Fruit fly (Drosophila melanogaster): ENCODE measurements around the gene obst-H.
A peak's percentile ranks its signal among the peaks of the same experiment; 100 is the strongest.

Gene obst-H

DNA sequence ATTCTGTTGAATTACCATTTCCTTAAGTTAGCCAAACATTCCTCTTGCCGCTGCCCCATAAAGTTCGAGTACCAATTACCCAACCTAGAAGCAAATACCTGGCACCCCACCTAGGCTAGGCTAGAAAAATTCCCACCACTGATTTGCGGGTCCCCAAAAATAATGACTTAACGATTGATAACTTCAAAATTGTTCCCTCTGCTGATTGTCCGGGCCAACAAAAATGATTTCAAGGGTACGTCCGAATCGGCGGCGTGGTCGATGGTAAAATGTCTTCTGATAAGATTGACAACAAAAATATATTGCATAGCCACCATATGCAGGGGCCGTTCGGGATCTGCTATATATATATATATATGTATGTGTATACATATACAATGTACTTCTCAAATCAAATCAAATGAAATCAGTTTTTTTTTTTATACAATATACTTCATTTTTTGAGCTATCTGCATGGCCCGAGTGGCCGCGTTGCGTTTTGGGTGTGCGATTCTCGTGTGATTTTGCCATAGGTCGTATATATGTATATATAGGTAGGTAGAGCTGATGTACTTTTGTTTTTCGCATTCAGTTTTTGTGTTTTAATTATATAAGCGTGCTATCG lies 18.2 kb upstream of the obst-H start (continued):
- TF ChIP-seq CG18599 (GFP tag; optimal IDR thresholded peaks at IDR 0.05) (no peak), corto (GFP tag; optimal IDR thresholded peaks at IDR 0.05) (peak; percentile 56), Antp (GFP tag; optimal IDR thresholded peaks at IDR 0.05) (no peak), ara (GFP tag; IDR thresholded peaks at IDR 0.05) (no peak), CG31441 (GFP tag; IDR thresholded peaks at IDR 0.05) (no peak), sima (GFP tag; optimal IDR thresholded peaks at IDR 0.05) (no peak), Myb (GFP tag; optimal IDR thresholded peaks at IDR 0.05) (no peak), p53 (GFP tag; optimal IDR thresholded peaks at IDR 0.05) (no peak), sug (tag; optimal IDR thresholded peaks at IDR 0.05) (peak; percentile 72), CG1602 (GFP tag; optimal IDR thresholded peaks at IDR 0.05) (no peak), ftz-f1 (GFP tag; optimal IDR thresholded peaks at IDR 0.05) (no peak), Fer2 (tag; optimal IDR thresholded peaks at IDR 0.05) (no peak), Ada2b (GFP tag; IDR thresholded peaks at IDR 0.05) (no peak), CG12299 (tag; optimal IDR thresholded peaks at IDR 0.05) (no peak), tio (GFP tag; optimal IDR thresholded peaks at IDR 0.05) (no peak), Gsc (GFP tag; IDR thresholded peaks at IDR 0.05) (no peak), CG11085 (GFP tag; IDR thresholded peaks at IDR 0.05) (no peak), ato (GFP tag; IDR thresholded peaks at IDR 0.05; ENCODE audit: partially characterized antibody) (no peak), GATAe (GFP tag; conservative IDR thresholded peaks at IDR 0.05) (0 out of 2 replicates have a peak, but pooled peaks have one; percentile 18), CG12942 (GFP tag; optimal IDR thresholded peaks at IDR 0.05) (no peak), mirr (GFP tag; optimal IDR thresholded peaks at IDR 0.05) (peak; percentile 23)

DNA sequence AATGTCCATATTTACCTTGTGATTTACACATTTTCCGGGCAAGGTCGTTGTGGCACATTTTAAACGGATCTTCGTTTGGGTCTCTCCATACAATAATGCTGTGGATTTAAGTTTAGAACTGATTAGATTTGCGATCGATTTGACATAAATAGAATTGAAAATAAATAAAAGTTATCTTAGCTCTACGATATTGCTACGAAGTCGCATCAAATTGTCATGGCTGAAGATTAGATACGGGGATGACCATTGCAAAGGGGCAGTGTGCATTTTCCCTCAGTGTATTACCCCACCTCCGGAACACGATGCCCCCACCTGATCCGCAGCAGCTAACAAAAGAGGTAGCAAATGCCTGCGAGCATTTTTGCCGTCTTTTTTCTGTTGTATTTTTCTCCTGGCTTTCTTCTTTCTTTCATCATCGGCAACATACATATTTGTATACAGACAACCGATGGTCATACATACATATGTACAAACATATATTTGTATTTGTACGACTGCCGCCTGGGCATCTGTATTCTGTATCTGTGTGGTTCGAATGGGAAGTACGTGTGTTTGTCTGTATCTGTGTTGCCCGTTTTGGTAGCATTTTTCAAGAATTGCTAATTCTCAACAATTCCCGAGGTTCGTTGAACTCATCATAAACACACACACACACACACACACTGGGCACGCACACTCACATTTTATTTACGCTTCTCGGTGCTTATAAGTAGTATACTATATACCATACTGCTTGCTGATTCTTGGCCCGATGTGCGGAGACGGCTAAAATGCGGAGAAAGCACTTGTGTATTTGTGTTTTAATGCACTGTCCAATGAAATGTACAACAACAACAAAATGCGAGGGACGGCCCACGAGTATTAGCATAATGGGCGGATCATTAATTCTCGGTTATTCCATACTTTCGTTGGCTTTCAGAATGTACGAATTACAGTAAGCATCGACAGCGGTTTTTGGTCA lies 15.7 kb upstream of the obst-H start:
- TF ChIP-seq vvl (GFP tag; IDR thresholded peaks at IDR 0.05) (peak; percentile 12; the same call in 1 of the 2 replicates), gem (tag; optimal IDR thresholded peaks at IDR 0.05) (peak; percentile 4), Asciz (GFP tag; optimal IDR thresholded peaks at IDR 0.05) (peak; percentile 26), CG10979 (tag; optimal IDR thresholded peaks at IDR 0.05) (peak; percentile 8), ara (GFP tag; IDR thresholded peaks at IDR 0.05) (peak; percentile 19; the same call in 1 of the 2 replicates), Pdp1 (GFP tag; optimal IDR thresholded peaks at IDR 0.05) (no peak), CG14710 (tag; optimal IDR thresholded peaks at IDR 0.05) (peak; percentile 6), Stat92E (GFP tag; optimal IDR thresholded peaks at IDR 0.05) (peak in 1 of 3 experiments; percentile 24), CG11504 (tag; optimal IDR thresholded peaks at IDR 0.05) (peak; percentile 21), CG15601 (tag; optimal IDR thresholded peaks at IDR 0.05) (peak; percentile 6), lab (GFP tag; optimal IDR thresholded peaks at IDR 0.05) (peak; percentile 12), lmd (GFP tag; IDR thresholded peaks at IDR 0.05) (0 out of 2 replicates have a peak, but pooled peaks have one; percentile 17), CG1603 (tag; optimal IDR thresholded peaks at IDR 0.05) (peak; percentile 31), Atf-2 (GFP tag; optimal IDR thresholded peaks at IDR 0.05) (no peak), pros (GFP tag; optimal IDR thresholded peaks at IDR 0.05) (peak; percentile 12), D (optimal IDR thresholded peaks at IDR 0.05) (no peak), D (GFP tag; optimal IDR thresholded peaks at IDR 0.05) (peak; percentile 33), NfI (GFP tag; optimal IDR thresholded peaks at IDR 0.05) (no peak), prd (optimal IDR thresholded peaks at IDR 0.05) (no peak), prd (GFP tag; IDR thresholded peaks at IDR 0.05) (peak; percentile 28; the same call in 1 of the 3 replicates), sens (GFP tag) (peak; percentile 66), Gug (GFP tag; IDR thresholded peaks at IDR 0.05) (peak; percentile 16; the same call in 1 of the 4 replicates), dmrt99B (tag; optimal IDR thresholded peaks at IDR 0.05) (peak; percentile 20), Abd-B (GFP tag; optimal IDR thresholded peaks at IDR 0.05) (no peak), CG11456 (GFP tag; IDR thresholded peaks at IDR 0.05) (no peak), Xrp1 (GFP tag; IDR thresholded peaks at IDR 0.05) (peak; percentile 35), Usf (GFP tag; optimal IDR thresholded peaks at IDR 0.05) (no peak), Ets65A (GFP tag) (peak; percentile 60)

Data from whole organism, embryonic.